Fruit fly (Drosophila melanogaster) whole organism, prepupa: ENCODE measurements around the gene Apl.

ENCODE experiments used
- CG31627 ChIP-seq: fragments of 200-800 bp; sonication (Bioruptor generic); optimal IDR thresholded peaks from 3 replicates; lab custom pipeline; 2016; ENCODE audit warnings: missing biosample characterization, missing genetic modification characterization
- Hr39 ChIP-seq: fragments of 200-800 bp; sonication (Bioruptor generic); optimal IDR thresholded peaks from 2 replicates; lab custom pipeline; 2016; ENCODE audit warnings: missing biosample characterization, missing genetic modification characterization
- vri ChIP-seq: fragments of 200-800 bp; sonication (Bioruptor generic); optimal IDR thresholded peaks from 3 replicates; lab custom pipeline; 2016; ENCODE audit warnings: missing biosample characterization, mild to moderate bottlenecking, missing genetic modification characterization

DNA sequence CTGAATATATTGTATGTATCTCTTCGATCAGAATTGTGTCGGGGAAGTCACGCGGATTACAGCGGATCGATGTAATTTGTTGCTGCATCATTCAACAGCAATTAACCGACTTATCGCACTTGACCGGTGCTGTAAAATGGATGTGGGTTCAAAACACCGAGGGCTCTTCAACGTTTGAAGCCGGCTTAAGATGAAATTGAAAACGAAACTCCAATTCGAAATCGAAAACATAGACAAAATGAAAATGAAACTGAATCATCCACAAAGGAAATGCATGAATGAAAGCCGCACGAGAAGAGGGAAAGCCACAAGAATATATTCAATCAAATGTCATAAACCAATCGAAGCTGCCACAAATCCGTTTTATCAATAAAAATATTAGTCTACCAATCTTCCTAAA lies 48.8 kb upstream of the Apl start:
- TF ChIP-seq Hr39 (GFP tag; lab: Kevin White, UChicago), result no peak
- TF ChIP-seq vri (GFP tag; lab: Kevin White, UChicago), result no peak
- no peak for TF ChIP-seq CG31627 (GFP tag; lab: Kevin White, UChicago)
